Fruit fly (Drosophila melanogaster) whole organism: ENCODE data around the gene CG5024.

Experiments used
- EcR ChIP-seq, 2 experiments: fragments of >200 bp; optimal IDR thresholded peaks; 2 replicates each; lab custom pipeline; 2017; ENCODE audit warnings: missing biosample characterization in 2 of 2, missing genetic modification characterization in 2 of 2, missing genetic modification reagents in 2 of 2
- pan ChIP-seq: fragments of >200 bp; optimal IDR thresholded peaks from 2 replicates; lab custom pipeline; 2017
- psq ChIP-seq: fragments of >200 bp; optimal IDR thresholded peaks from 2 replicates; lab custom pipeline; 2017
- usp ChIP-seq: fragments of >200 bp; optimal IDR thresholded peaks from 2 replicates; lab custom pipeline; 2017; ENCODE audit warnings: missing biosample characterization, missing genetic modification characterization, mixed read lengths

DNA sequence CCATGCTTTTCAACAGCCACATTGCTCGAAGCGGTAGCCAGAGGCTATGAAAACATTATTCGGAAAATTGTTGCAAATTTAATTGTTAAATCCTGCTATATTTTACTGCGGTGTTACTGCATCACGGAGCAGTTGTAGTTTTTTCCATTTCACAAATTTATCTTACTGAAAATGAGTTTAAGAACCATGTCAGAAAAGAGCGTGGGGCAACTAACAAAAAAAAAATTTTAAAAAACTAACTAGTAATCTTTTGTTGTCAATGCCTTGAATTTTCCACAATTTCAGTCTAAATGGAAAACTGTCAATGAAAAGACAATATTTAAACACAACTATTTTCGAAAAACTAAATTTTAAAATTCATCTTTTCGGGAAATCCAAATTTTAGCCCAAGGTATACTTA is at the start of gene CG5024:
- no peak for TF ChIP-seq EcR (GFP tag; optimal IDR thresholded peaks at IDR 0.05; lab: Kevin White, UChicago)
- TF ChIP-seq pan (lab: Kevin White, UChicago): no peak
- TF ChIP-seq usp: no peak
- no peak for TF ChIP-seq psq (lab: Kevin White, UChicago)
